Worm (Caenorhabditis elegans) whole organism, late embryonic: ENCODE data around the gene C16C8.17.

Source experiments
- elt-2 ChIP-seq: sonication (generic microtip); optimal IDR thresholded peaks from 2 replicates; lab custom pipeline; 2016; ENCODE audit warnings: missing genetic modification reagents, missing genetic modification characterization, missing compliant biosample characterization
- eyg-1 ChIP-seq: sonication (generic microtip); optimal IDR thresholded peaks from 2 replicates; lab custom pipeline; 2016; ENCODE audit warnings: missing genotype, missing genetic modification characterization, missing compliant biosample characterization

- TF ChIP-seq eyg-1 (tag; lab: Kevin White, UChicago): no peak
- no peak for TF ChIP-seq elt-2 (tag; lab: Kevin White, UChicago)
These were observed 6.0 kb downstream of the C16C8.17 start, which contains the start of the genes C16C8.20 and gldi-6 for ce11 chrII:3446647-3447046.
